Worm (Caenorhabditis elegans) whole organism, late embryonic: ENCODE data around the gene C38D4.10.

Source experiments
- C38D4.7 ChIP-seq: fragments of 200-800 bp; sonication (Bioruptor generic); optimal IDR thresholded peaks from 2 replicates; lab custom pipeline; 2018; ENCODE audit warnings: mild to moderate bottlenecking, missing genetic modification characterization, moderate library complexity, missing compliant biosample characterization
- F13H6.1 ChIP-seq: sonication (generic microtip); optimal IDR thresholded peaks from 2 replicates; lab custom pipeline; 2016; ENCODE audit warnings: missing genetic modification characterization, missing compliant biosample characterization
- K02D7.2 ChIP-seq: sonication (generic microtip); optimal IDR thresholded peaks from 2 replicates; lab custom pipeline; 2017; ENCODE audit warnings: mild to moderate bottlenecking, missing genetic modification characterization, missing compliant biosample characterization
- K09A11.1 ChIP-seq: sonication (generic microtip); optimal IDR thresholded peaks from 2 replicates; lab custom pipeline; 2017; ENCODE audit warnings: antibody characterized with exemption, mild to moderate bottlenecking, missing genetic modification characterization, missing compliant biosample characterization; ENCODE audit not compliant: insufficient read depth
- T23F11.4 ChIP-seq: fragments of 200-800 bp; sonication (Bioruptor generic); optimal IDR thresholded peaks from 2 replicates; lab custom pipeline; 2018; ENCODE audit warnings: mild to moderate bottlenecking, missing genetic modification characterization, missing compliant biosample characterization
- Y22D7AL.16 ChIP-seq: sonication (generic microtip); optimal IDR thresholded peaks from 2 replicates; lab custom pipeline; 2016; ENCODE audit warnings: missing genetic modification characterization, missing compliant biosample characterization
- ahr-1 ChIP-seq: sonication (generic microtip); optimal IDR thresholded peaks from 2 replicates; lab custom pipeline; 2016; ENCODE audit warnings: missing genetic modification characterization, missing compliant biosample characterization
- ama-1 ChIP-seq: fragments of 150-350 bp; optimal IDR thresholded peaks from 2 replicates; lab custom pipeline; 2014
- ceh-18 ChIP-seq: sonication (generic microtip); optimal IDR thresholded peaks from 2 replicates; lab custom pipeline; 2016; ENCODE audit warnings: missing genetic modification characterization, missing compliant biosample characterization
- ceh-19 ChIP-seq: fragments of 200-800 bp; sonication (Bioruptor generic); optimal IDR thresholded peaks from 2 replicates; lab custom pipeline; 2018; ENCODE audit warnings: mild to moderate bottlenecking, missing genetic modification characterization, missing compliant biosample characterization
- ceh-2 ChIP-seq: sonication (generic microtip); optimal IDR thresholded peaks from 2 replicates; lab custom pipeline; 2016; ENCODE audit warnings: missing genotype, missing genetic modification characterization, missing compliant biosample characterization
- ceh-22 ChIP-seq: sonication (generic microtip); optimal IDR thresholded peaks from 2 replicates; lab custom pipeline; 2017; ENCODE audit warnings: missing biosample characterization, missing genetic modification characterization
- ceh-24 ChIP-seq: sonication (generic microtip); optimal IDR thresholded peaks from 2 replicates; lab custom pipeline; 2016; ENCODE audit warnings: mild to moderate bottlenecking, missing genetic modification characterization, missing compliant biosample characterization
- ceh-30 ChIP-seq: fragments of 150-350 bp; optimal IDR thresholded peaks from 2 replicates; lab custom pipeline; 2014; ENCODE audit warnings: missing biosample characterization, missing genetic modification characterization
- ceh-31 ChIP-seq: sonication (generic microtip); optimal IDR thresholded peaks from 2 replicates; lab custom pipeline; 2016; ENCODE audit warnings: missing genetic modification characterization, missing compliant biosample characterization
- ceh-48 ChIP-seq: sonication (generic microtip); optimal IDR thresholded peaks from 2 replicates; lab custom pipeline; 2016; ENCODE audit warnings: missing genetic modification characterization, inconsistent platforms, missing compliant biosample characterization
- ceh-9 ChIP-seq: sonication (generic microtip); optimal IDR thresholded peaks from 2 replicates; lab custom pipeline; 2016; ENCODE audit warnings: mild to moderate bottlenecking, missing genetic modification characterization, inconsistent platforms, missing compliant biosample characterization
- che-1 ChIP-seq: sonication (generic microtip); optimal IDR thresholded peaks from 2 replicates; lab custom pipeline; 2016; ENCODE audit warnings: mild to moderate bottlenecking, missing genetic modification characterization, missing compliant biosample characterization
- dmd-4 ChIP-seq: sonication (generic microtip); optimal IDR thresholded peaks from 2 replicates; lab custom pipeline; 2016; ENCODE audit warnings: borderline replicate concordance, missing genetic modification characterization, missing compliant biosample characterization
- dve-1 ChIP-seq: sonication (generic microtip); optimal IDR thresholded peaks from 2 replicates; lab custom pipeline; 2017; ENCODE audit warnings: antibody characterized with exemption, mild to moderate bottlenecking, missing genetic modification characterization, missing compliant biosample characterization
- elt-2 ChIP-seq: sonication (generic microtip); optimal IDR thresholded peaks from 2 replicates; lab custom pipeline; 2016; ENCODE audit warnings: missing genetic modification reagents, missing genetic modification characterization, missing compliant biosample characterization
- elt-4 ChIP-seq: sonication (generic microtip); optimal IDR thresholded peaks from 2 replicates; lab custom pipeline; 2016; ENCODE audit warnings: missing genetic modification characterization, missing compliant biosample characterization
- ets-4 ChIP-seq: sonication (generic microtip); optimal IDR thresholded peaks from 2 replicates; lab custom pipeline; 2016; ENCODE audit warnings: missing genetic modification characterization, missing compliant biosample characterization
- fkh-10 ChIP-seq: fragments of 150-350 bp; optimal IDR thresholded peaks from 2 replicates; lab custom pipeline; 2014; ENCODE audit warnings: missing biosample characterization, missing genetic modification reagents, missing genetic modification characterization
- gmeb-2 ChIP-seq: sonication (generic microtip); optimal IDR thresholded peaks from 2 replicates; lab custom pipeline; 2016; ENCODE audit warnings: missing genetic modification characterization, inconsistent platforms, missing compliant biosample characterization
- hlh-13 ChIP-seq: fragments of 200-800 bp; sonication (Bioruptor generic); optimal IDR thresholded peaks from 2 replicates; lab custom pipeline; 2018; ENCODE audit warnings: mild to moderate bottlenecking, missing genetic modification characterization, missing compliant biosample characterization
- hlh-15 ChIP-seq: sonication (generic microtip); optimal IDR thresholded peaks from 2 replicates; lab custom pipeline; 2016; ENCODE audit warnings: missing genetic modification characterization, missing compliant biosample characterization
- hlh-30 ChIP-seq: sonication (generic microtip); optimal IDR thresholded peaks from 2 replicates; lab custom pipeline; 2017; ENCODE audit warnings: antibody characterized with exemption, missing genetic modification characterization, missing compliant biosample characterization; ENCODE audit not compliant: insufficient read depth
- hlh-6 ChIP-seq: sonication (generic microtip); optimal IDR thresholded peaks from 2 replicates; lab custom pipeline; 2016; ENCODE audit warnings: missing genotype, missing genetic modification characterization, missing compliant biosample characterization
- lim-6 ChIP-seq: sonication (generic microtip); optimal IDR thresholded peaks from 2 replicates; lab custom pipeline; 2016; ENCODE audit warnings: missing genetic modification characterization, missing compliant biosample characterization
- lin-11 ChIP-seq: fragments of 200-800 bp; sonication (Bioruptor generic); optimal IDR thresholded peaks from 2 replicates; lab custom pipeline; 2018; ENCODE audit warnings: mild to moderate bottlenecking, missing genetic modification characterization, missing compliant biosample characterization
- madf-2 ChIP-seq: sonication (generic microtip); optimal IDR thresholded peaks from 2 replicates; lab custom pipeline; 2017; ENCODE audit warnings: missing genetic modification characterization, missing compliant biosample characterization
- mec-3 ChIP-seq: sonication (generic microtip); optimal IDR thresholded peaks from 2 replicates; lab custom pipeline; 2016; ENCODE audit warnings: borderline replicate concordance, missing genetic modification characterization, missing compliant biosample characterization
- nhr-11 ChIP-seq: fragments of 150-350 bp; optimal IDR thresholded peaks from 2 replicates; lab custom pipeline; 2014; ENCODE audit warnings: missing biosample characterization, missing genetic modification characterization
- nhr-232 ChIP-seq: sonication (generic microtip); optimal IDR thresholded peaks from 2 replicates; lab custom pipeline; 2016; ENCODE audit warnings: missing genetic modification characterization, missing compliant biosample characterization
- npax-4 ChIP-seq: sonication (generic microtip); optimal IDR thresholded peaks from 2 replicates; lab custom pipeline; 2016; ENCODE audit warnings: missing genetic modification characterization, missing compliant biosample characterization
- odd-2 ChIP-seq: sonication (generic microtip); optimal IDR thresholded peaks from 2 replicates; lab custom pipeline; 2017; ENCODE audit warnings: antibody characterized with exemption, mild to moderate bottlenecking, missing genetic modification characterization, missing compliant biosample characterization
- pag-3 ChIP-seq: sonication (generic microtip); optimal IDR thresholded peaks from 2 replicates; lab custom pipeline; 2016; ENCODE audit warnings: missing compliant biosample characterization, missing genetic modification characterization, borderline replicate concordance
- pax-1 ChIP-seq: fragments of 150-350 bp; optimal IDR thresholded peaks from 2 replicates; lab custom pipeline; 2014; ENCODE audit warnings: missing biosample characterization, missing genetic modification characterization
- pha-2 ChIP-seq: sonication (generic microtip); optimal IDR thresholded peaks from 2 replicates; lab custom pipeline; 2017; ENCODE audit warnings: mild to moderate bottlenecking, missing genetic modification characterization, missing compliant biosample characterization
- pqm-1 ChIP-seq: sonication (generic microtip); optimal IDR thresholded peaks from 2 replicates; lab custom pipeline; 2016; ENCODE audit warnings: missing genetic modification characterization, missing compliant biosample characterization
- pros-1 ChIP-seq: fragments of 150-350 bp; optimal IDR thresholded peaks from 2 replicates; lab custom pipeline; 2014; ENCODE audit warnings: missing biosample characterization, missing genetic modification reagents, missing genetic modification characterization
- ref-2 ChIP-seq: sonication (generic microtip); optimal IDR thresholded peaks from 2 replicates; lab custom pipeline; 2016; ENCODE audit warnings: missing genetic modification characterization, missing compliant biosample characterization
- rnt-1 ChIP-seq: sonication (generic microtip); optimal IDR thresholded peaks from 2 replicates; lab custom pipeline; 2016; ENCODE audit warnings: missing genetic modification characterization, missing compliant biosample characterization
- sox-2 ChIP-seq: fragments of 200-800 bp; sonication (Bioruptor generic); IDR thresholded peaks from 2 replicates; pipeline ENCODE4 v1.3.6; 2022; ENCODE audit warnings: missing genetic modification reagents, missing genetic modification characterization, missing compliant biosample characterization
- syd-9 ChIP-seq: sonication (generic microtip); optimal IDR thresholded peaks from 2 replicates; lab custom pipeline; 2016; ENCODE audit warnings: mild to moderate bottlenecking, missing genetic modification characterization, moderate library complexity, missing compliant biosample characterization
- tbx-2 ChIP-seq: sonication (generic microtip); optimal IDR thresholded peaks from 2 replicates; lab custom pipeline; 2016; ENCODE audit warnings: missing genetic modification characterization, missing compliant biosample characterization
- ttx-3 ChIP-seq: sonication (generic microtip); optimal IDR thresholded peaks from 2 replicates; lab custom pipeline; 2016; ENCODE audit warnings: missing genetic modification reagents, missing genetic modification characterization, missing compliant biosample characterization
- unc-3 ChIP-seq, 2 experiments: fragments of 200-800 bp in 1 of 2; sonication (Bioruptor generic) in 1 of 2; sonication (generic microtip) in 1 of 2; conservative IDR thresholded peaks in 1 of 2; optimal IDR thresholded peaks in 1 of 2; 2 replicates each; pipeline versions ENCODE4 v1.3.6 to Lab custom; 2016 to 2022; ENCODE audit warnings: missing compliant biosample characterization in 2 of 2, missing genetic modification characterization in 2 of 2, missing genetic modification reagents in 1 of 2
- unc-42 ChIP-seq: sonication (generic microtip); optimal IDR thresholded peaks from 2 replicates; lab custom pipeline; 2016; ENCODE audit warnings: missing genotype, missing genetic modification characterization, missing compliant biosample characterization
- unc-55 ChIP-seq: sonication (generic microtip); optimal IDR thresholded peaks from 2 replicates; lab custom pipeline; 2017; ENCODE audit warnings: missing biosample characterization, missing genetic modification reagents, missing genetic modification characterization
- unc-86 ChIP-seq: sonication (generic microtip); optimal IDR thresholded peaks from 2 replicates; lab custom pipeline; 2016; ENCODE audit warnings: missing genetic modification characterization, missing compliant biosample characterization
- zip-5 ChIP-seq: sonication (generic microtip); optimal IDR thresholded peaks from 2 replicates; lab custom pipeline; 2016; ENCODE audit warnings: missing genetic modification characterization, missing compliant biosample characterization

C38D4.10 gene

DNA sequence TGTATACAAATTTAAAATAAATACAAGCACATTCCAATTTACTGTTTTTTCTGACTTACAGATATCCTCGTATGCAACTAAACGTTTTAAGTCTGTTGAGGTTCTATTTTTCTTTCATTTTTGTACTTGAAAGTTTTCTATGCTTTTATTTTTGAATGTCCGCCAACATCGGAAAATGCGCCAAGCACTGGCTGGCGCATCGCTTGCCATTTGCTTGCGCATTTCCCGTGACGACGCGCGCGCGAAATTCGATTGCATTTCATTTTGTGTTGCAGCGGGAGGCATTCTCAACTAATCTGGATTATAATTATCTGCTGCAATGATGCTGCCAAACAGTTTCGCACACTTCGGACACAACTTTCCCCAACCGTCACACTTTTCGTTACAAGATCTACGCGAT lies 25.3 kb upstream of the C38D4.10 start, which contains the start of gene fbxl-2:
Gene fbxl-2 (plus strand): TSS at position 278 of the 400 bp plus-strand sequence.
- TF ChIP-seq pax-1 (tag; lab: Kevin White, UChicago), result no peak
- peak; percentile 52 for TF ChIP-seq lin-11
- TF ChIP-seq npax-4, result no peak
- TF ChIP-seq rnt-1 (tag; lab: Kevin White, UChicago), result peak; percentile 68
- peak; percentile 89 for TF ChIP-seq dve-1 (tag; lab: Kevin White, UChicago)
- peak; percentile 9 for TF ChIP-seq pqm-1 (tag; lab: Kevin White, UChicago)
- peak; percentile 54 for TF ChIP-seq ceh-48 (tag; lab: Kevin White, UChicago)
- no peak for TF ChIP-seq T23F11.4 (GFP tag; lab: Kevin White, UChicago)
- peak; percentile 90 for TF ChIP-seq ceh-18 (tag; lab: Kevin White, UChicago)
- peak; percentile 36 for TF ChIP-seq pros-1
- peak; percentile 39 for TF ChIP-seq ttx-3 (tag; lab: Kevin White, UChicago)
- no peak for TF ChIP-seq pag-3
- TF ChIP-seq zip-5 (tag; lab: Kevin White, UChicago), result no peak
- TF ChIP-seq F13H6.1, result peak; percentile 53
- peak; percentile 88 for TF ChIP-seq ceh-31 (tag; lab: Kevin White, UChicago)
- TF ChIP-seq gmeb-2 (tag; lab: Kevin White, UChicago), result peak; percentile 57
- peak; percentile 54 for TF ChIP-seq ceh-2 (tag; lab: Kevin White, UChicago)
- peak; percentile 4 for TF ChIP-seq fkh-10
- TF ChIP-seq che-1 (tag; lab: Kevin White, UChicago), result peak; percentile 48
- peak; percentile 14 for TF ChIP-seq ahr-1 (tag; lab: Kevin White, UChicago)
- peak; percentile 95 for TF ChIP-seq ets-4 (tag; lab: Kevin White, UChicago)
- TF ChIP-seq hlh-13 (GFP tag; lab: Kevin White, UChicago), result no peak
- peak; percentile 86 for TF ChIP-seq ref-2 (tag; lab: Kevin White, UChicago)
- TF ChIP-seq ceh-22 (tag; lab: Kevin White, UChicago), result no peak
- no peak for TF ChIP-seq hlh-15 (tag; lab: Kevin White, UChicago)
- TF ChIP-seq unc-42, result peak; percentile 91
- peak; percentile 72 for TF ChIP-seq pha-2
- TF ChIP-seq hlh-30, result peak; percentile 73
- TF ChIP-seq Y22D7AL.16, result no peak
- peak; percentile 21 for TF ChIP-seq nhr-232 (tag; lab: Kevin White, UChicago)
- peak; percentile 88 for TF ChIP-seq elt-2 (tag; lab: Kevin White, UChicago)
- peak; percentile 85 for TF ChIP-seq ceh-30 (tag; lab: Kevin White, UChicago)
- peak; percentile 63 for TF ChIP-seq syd-9 (tag; lab: Kevin White, UChicago)
- no peak for TF ChIP-seq K02D7.2 (tag; lab: Kevin White, UChicago)
- peak; percentile 44 for TF ChIP-seq dmd-4 (tag; lab: Kevin White, UChicago)
- no peak for TF ChIP-seq mec-3 (tag; lab: Kevin White, UChicago)
- TF ChIP-seq C38D4.7, result no peak
- TF ChIP-seq unc-55 (GFP tag; lab: Kevin White, UChicago), result peak; percentile 48
- no peak; the same call in 1 of the 2 replicates for TF ChIP-seq sox-2 (GFP tag; lab: Robert Waterston, UW)
- TF ChIP-seq ceh-24 (tag; lab: Kevin White, UChicago), result peak; percentile 32
- no peak for TF ChIP-seq elt-4
- no peak for TF ChIP-seq K09A11.1 (tag; lab: Kevin White, UChicago)
- peak; percentile 58 for TF ChIP-seq lim-6 (tag; lab: Kevin White, UChicago)
- TF ChIP-seq ama-1 (lab: Kevin White, UChicago), result peak; percentile 36
- TF ChIP-seq tbx-2 (tag; lab: Kevin White, UChicago), result peak; percentile 71
- peak; percentile 70 for TF ChIP-seq unc-3 (GFP tag; conservative IDR thresholded peaks at IDR 0.05; lab: Robert Waterston, UW)
- TF ChIP-seq unc-3 (tag; optimal IDR thresholded peaks at IDR 0.05; lab: Kevin White, UChicago), result peak; percentile 49
- no peak for TF ChIP-seq ceh-9
- TF ChIP-seq nhr-11 (tag; lab: Kevin White, UChicago), result no peak
- TF ChIP-seq madf-2 (tag; lab: Kevin White, UChicago), result peak; percentile 53
- TF ChIP-seq hlh-6, result peak; percentile 59
- TF ChIP-seq odd-2 (tag; lab: Kevin White, UChicago), result no peak
- peak; percentile 17 for TF ChIP-seq ceh-19 (GFP tag; lab: Kevin White, UChicago)
- TF ChIP-seq unc-86 (tag; lab: Kevin White, UChicago), result peak; percentile 76
